Worm (Caenorhabditis elegans): Measurements from ENCODE around the gene K10G6.5.

The K10G6.5 gene

DNA sequence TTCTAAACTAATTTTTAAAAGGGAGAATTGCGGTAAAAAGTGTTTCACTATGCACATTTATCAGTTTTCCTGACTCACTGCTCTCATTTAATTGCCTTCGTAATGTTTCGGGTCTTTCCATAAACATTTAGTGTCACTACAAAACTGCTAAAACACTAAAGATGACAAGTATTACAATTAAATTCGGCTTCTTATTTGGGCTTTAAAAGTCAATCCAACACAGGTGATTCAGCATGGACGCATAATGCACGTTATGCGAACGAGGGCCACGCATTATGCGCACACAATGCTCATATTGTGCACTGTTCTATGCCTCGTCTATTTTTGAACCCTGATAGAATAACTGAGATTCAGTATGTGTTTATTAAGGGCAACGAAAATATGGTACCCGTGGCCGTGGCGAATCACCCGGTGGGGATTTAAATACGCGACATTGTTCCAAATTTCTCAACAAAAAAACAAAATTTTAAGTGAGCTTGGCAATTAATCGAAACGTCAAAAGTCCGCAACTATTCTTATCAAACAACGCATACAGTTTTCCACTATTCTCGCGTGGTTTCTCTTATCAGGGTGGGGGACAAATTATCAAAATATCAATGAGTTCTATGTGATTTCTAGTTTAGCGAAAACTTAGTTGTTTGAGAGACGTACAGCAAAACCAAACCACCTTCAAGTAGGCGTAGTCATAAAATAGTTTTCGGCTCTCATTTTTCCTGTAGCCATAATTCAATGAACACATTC lies 2.7 kb downstream of the K10G6.5 start, which contains the start of gene Y14H12A.2 (continued):
- TF ChIP-seq dve-1 (tag; optimal IDR thresholded peaks at IDR 0.05; ENCODE audit: insufficient read depth) (peak; percentile 55), lir-3 (tag; optimal IDR thresholded peaks at IDR 0.05) (no peak)

DNA sequence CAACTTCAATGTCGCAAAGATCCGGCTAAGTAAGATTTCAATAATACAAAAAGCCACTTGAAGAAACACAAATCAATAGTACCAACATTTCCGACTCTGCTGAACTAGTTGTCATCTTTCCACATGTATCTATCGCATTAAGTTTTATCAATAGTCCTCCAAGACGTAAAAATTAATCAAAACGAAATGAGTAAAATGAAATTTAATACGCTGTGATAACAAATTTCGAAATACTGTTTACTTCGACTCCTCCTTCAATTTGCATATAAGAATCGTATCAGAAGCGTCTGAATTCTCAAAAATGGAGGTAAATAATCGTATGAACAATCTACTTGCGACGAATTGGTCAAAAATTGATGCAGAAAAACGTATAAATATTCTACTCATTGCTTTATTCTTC lies 3.7 kb downstream of the K10G6.5 start:
- TF ChIP-seq ceh-62 (tag; optimal IDR thresholded peaks at IDR 0.05) = no peak
- no peak for TF ChIP-seq Y5F2A.4 (GFP tag; optimal IDR thresholded peaks at IDR 0.05)
- no peak for TF ChIP-seq hif-1 (tag; optimal IDR thresholded peaks at IDR 0.05)
- no peak for TF ChIP-seq nhr-10 (tag; optimal IDR thresholded peaks at IDR 0.05)
- TF ChIP-seq D1046.2 (GFP tag; IDR thresholded peaks at IDR 0.05) = no peak
- no peak for TF ChIP-seq skn-1 (tag; optimal IDR thresholded peaks at IDR 0.05)
- TF ChIP-seq mes-2 (tag; optimal IDR thresholded peaks at IDR 0.05; ENCODE audit: poor library complexity, severe bottlenecking) = no peak
- TF ChIP-seq ceh-44 (GFP tag; IDR thresholded peaks at IDR 0.05) = no peak
- no peak for TF ChIP-seq aly-2 (tag; optimal IDR thresholded peaks at IDR 0.05)
- TF ChIP-seq spr-3 (GFP tag; optimal IDR thresholded peaks at IDR 0.05) = no peak
- no peak for TF ChIP-seq vab-7 (GFP tag; IDR thresholded peaks at IDR 0.05)
- no peak for TF ChIP-seq nhr-76 (tag; optimal IDR thresholded peaks at IDR 0.05)
- TF ChIP-seq nhr-102 (tag; optimal IDR thresholded peaks at IDR 0.05) = no peak
- TF ChIP-seq lin-1 (GFP tag; IDR thresholded peaks at IDR 0.05) = no peak
- no peak for TF ChIP-seq nhr-111 (GFP tag; optimal IDR thresholded peaks at IDR 0.05)
- no peak for TF ChIP-seq ztf-11 (tag; optimal IDR thresholded peaks at IDR 0.05)
- TF ChIP-seq ceh-20 (GFP tag; IDR thresholded peaks at IDR 0.05) = no peak
- TF ChIP-seq dmd-6 (GFP tag; IDR thresholded peaks at IDR 0.05) = peak; percentile 8; the same call in 1 of the 2 replicates
- no peak for TF ChIP-seq hlh-11 (tag; optimal IDR thresholded peaks at IDR 0.05)
- peak; percentile 42 for TF ChIP-seq pqm-1 (tag; optimal IDR thresholded peaks at IDR 0.05)
- TF ChIP-seq daf-16 (GFP tag; optimal IDR thresholded peaks at IDR 0.05) = no peak
- TF ChIP-seq daf-16 (tag; optimal IDR thresholded peaks at IDR 0.05) = peak; percentile 92
- TF ChIP-seq duxl-1 (tag; optimal IDR thresholded peaks at IDR 0.05; ENCODE audit: poor library complexity) = no peak
- TF ChIP-seq dve-1 (tag; optimal IDR thresholded peaks at IDR 0.05; ENCODE audit: insufficient read depth) = peak; percentile 29
- TF ChIP-seq dpl-1 (GFP tag; optimal IDR thresholded peaks at IDR 0.05) = no peak
- no peak for TF ChIP-seq rbr-2 (tag; optimal IDR thresholded peaks at IDR 0.05)
- no peak for TF ChIP-seq T26A8.4 (GFP tag; IDR thresholded peaks at IDR 0.05)
- TF ChIP-seq gei-8 (GFP tag; optimal IDR thresholded peaks at IDR 0.05) = no peak

DNA sequence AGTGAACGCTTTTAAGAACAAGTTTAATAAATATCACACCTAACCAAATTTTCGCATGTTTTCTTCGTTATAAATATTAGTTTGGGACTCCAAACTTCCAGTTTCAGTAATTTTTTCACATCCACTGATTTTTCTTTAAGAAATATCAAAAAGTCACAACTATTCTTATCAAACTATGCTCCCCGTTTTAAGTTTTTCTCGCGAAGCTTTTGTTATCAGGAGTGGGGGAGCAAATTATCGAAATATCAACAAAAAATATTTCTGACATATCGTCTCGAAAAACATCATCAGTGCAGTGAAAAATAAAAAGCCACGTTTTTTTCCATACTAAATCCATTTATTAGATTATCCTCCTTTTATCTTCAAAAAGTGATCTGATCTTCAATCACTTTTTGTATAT lies 5.0 kb downstream of the K10G6.5 start:
- TF ChIP-seq lin-38 (GFP tag; IDR thresholded peaks at IDR 0.05) (no peak), dve-1 (tag; optimal IDR thresholded peaks at IDR 0.05; ENCODE audit: insufficient read depth) (peak; percentile 20), daf-16 (GFP tag; optimal IDR thresholded peaks at IDR 0.05) (no peak), daf-16 (tag; optimal IDR thresholded peaks at IDR 0.05) (peak; percentile 76), F44E2.7 (GFP tag; IDR thresholded peaks at IDR 0.05) (no peak), dmd-6 (GFP tag; IDR thresholded peaks at IDR 0.05) (peak; percentile 44; the same call in 1 of the 2 replicates), pqm-1 (tag; optimal IDR thresholded peaks at IDR 0.05) (peak; percentile 58), nhr-28 (tag; optimal IDR thresholded peaks at IDR 0.05) (peak; percentile 2)

DNA sequence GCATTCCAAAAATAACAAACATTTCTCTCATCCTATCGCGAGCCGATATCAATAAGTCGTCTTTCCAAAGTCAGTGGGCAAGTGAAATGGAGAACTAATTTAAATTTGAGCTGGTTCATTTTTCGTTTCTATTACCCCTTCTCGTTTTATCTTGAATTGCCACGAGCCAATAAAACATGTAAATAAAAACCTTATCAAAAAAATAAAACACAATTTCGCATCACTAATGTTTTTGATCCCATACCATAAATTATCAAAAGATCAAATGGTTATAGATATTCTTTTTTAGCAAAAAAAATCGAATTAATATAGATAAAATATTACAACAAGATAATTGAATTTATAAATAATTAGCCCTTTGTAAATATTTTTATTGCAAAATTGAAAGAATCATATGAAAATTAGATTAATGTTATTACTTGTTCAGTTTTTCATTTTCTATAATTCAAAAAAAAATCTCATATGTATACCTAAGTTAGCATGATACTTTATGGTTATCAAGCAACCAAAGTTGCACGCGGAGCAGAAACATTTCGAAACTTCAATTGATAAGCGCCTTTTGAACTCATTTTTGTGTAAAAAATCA lies 5.7 kb downstream of the K10G6.5 start, which contains the start of gene Y14H12A.1:
Gene Y14H12A.1, plus strand, starts transcription at position 536 of the 586 bp plus-strand sequence.
- TF ChIP-seq daf-12 (tag; optimal IDR thresholded peaks at IDR 0.05) (no peak), F26F4.8 (GFP tag; conservative IDR thresholded peaks at IDR 0.05) (no peak), php-3 (GFP tag; IDR thresholded peaks at IDR 0.05) (peak; percentile 75; the same call in 1 of the 2 replicates), daf-16 (GFP tag; optimal IDR thresholded peaks at IDR 0.05) (no peak), daf-16 (tag; optimal IDR thresholded peaks at IDR 0.05) (peak; percentile 72), ceh-62 (tag; optimal IDR thresholded peaks at IDR 0.05) (no peak), lir-3 (tag; optimal IDR thresholded peaks at IDR 0.05) (no peak), Y75B8A.6 (GFP tag; IDR thresholded peaks at IDR 0.05) (no peak), lin-38 (GFP tag; IDR thresholded peaks at IDR 0.05) (no peak), D1046.2 (GFP tag; IDR thresholded peaks at IDR 0.05) (no peak), fkh-10 (GFP tag; optimal IDR thresholded peaks at IDR 0.05) (no peak)

Data from whole organism, L4 larva.